Worm (Caenorhabditis elegans): ENCODE results near the gene EGAP1.1.

ce11 chrIII:5959049-5959448, 22.0 kb upstream of the EGAP1.1 start:
- TF ChIP-seq nhr-77 (tag; optimal IDR thresholded peaks at IDR 0.05): no peak
- TF ChIP-seq unc-62 (GFP tag; optimal IDR thresholded peaks at IDR 0.05): no peak
- no peak for TF ChIP-seq ama-1 (optimal IDR thresholded peaks at IDR 0.05)
- TF ChIP-seq skn-1 (tag; optimal IDR thresholded peaks at IDR 0.05): no peak
- no peak for TF ChIP-seq nhr-21 (tag; optimal IDR thresholded peaks at IDR 0.05)
- no peak for TF ChIP-seq ZK546.5 (tag; optimal IDR thresholded peaks at IDR 0.05)
- TF ChIP-seq mdl-1 (tag; optimal IDR thresholded peaks at IDR 0.05): no peak
- TF ChIP-seq R02D3.7 (tag; optimal IDR thresholded peaks at IDR 0.05): no peak
- TF ChIP-seq lin-39 (tag; optimal IDR thresholded peaks at IDR 0.05): no peak
- no peak for TF ChIP-seq snpc-4 (tag; optimal IDR thresholded peaks at IDR 0.05)
- TF ChIP-seq aly-2 (tag; optimal IDR thresholded peaks at IDR 0.05): no peak
- TF ChIP-seq elt-3 (tag; optimal IDR thresholded peaks at IDR 0.05): no peak
- no peak for TF ChIP-seq gmeb-1 (tag; optimal IDR thresholded peaks at IDR 0.05)
